Fruit fly (Drosophila melanogaster) whole organism: ENCODE results near the gene Ugt303A1.

Source experiments
- pan ChIP-seq: fragments of >200 bp; optimal IDR thresholded peaks from 2 replicates; lab custom pipeline; 2017
- psq ChIP-seq: fragments of >200 bp; optimal IDR thresholded peaks from 2 replicates; lab custom pipeline; 2017
- usp ChIP-seq: fragments of >200 bp; optimal IDR thresholded peaks from 2 replicates; lab custom pipeline; 2017; ENCODE audit warnings: missing biosample characterization, missing genetic modification characterization, mixed read lengths

DNA sequence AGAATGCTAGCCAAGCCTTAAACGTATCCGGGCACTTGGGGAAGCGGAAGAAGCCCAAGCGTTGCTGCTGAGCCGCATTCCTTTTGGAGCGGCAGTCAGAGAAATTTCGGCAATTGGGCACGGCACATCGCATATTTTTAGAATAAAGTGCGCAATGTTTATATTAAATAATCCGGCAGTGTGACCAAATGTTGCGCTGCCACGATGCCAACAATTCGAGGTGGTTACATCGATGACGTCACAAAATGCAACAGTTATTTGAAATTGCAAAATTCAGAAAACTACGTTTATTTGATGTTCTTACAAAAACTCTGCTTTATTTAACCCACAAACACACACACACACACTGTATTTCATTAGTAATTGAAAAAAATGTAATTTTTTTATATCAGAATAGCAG is 44.6 kb downstream of the Ugt303A1 start, which contains the start of gene CG6689:
- TF ChIP-seq usp (GFP tag; lab: Kevin White, UChicago): no peak
- TF ChIP-seq pan (lab: Kevin White, UChicago): no peak
- TF ChIP-seq psq (lab: Kevin White, UChicago): no peak
